Fruit fly (Drosophila melanogaster): ENCODE measurements around the gene mamo.

The mamo gene

dm6 chrX:13890903-13891449, 99.4 kb downstream of the mamo start (continued):
- TF ChIP-seq fru (optimal IDR thresholded peaks at IDR 0.05), result no peak
- no peak for TF ChIP-seq CG8290 (GFP tag; optimal IDR thresholded peaks at IDR 0.05)
- TF ChIP-seq CG8290 (tag; optimal IDR thresholded peaks at IDR 0.05), result peak in 1 of 2 experiments; percentile 48
- no peak for TF ChIP-seq chm (GFP tag; IDR thresholded peaks at IDR 0.05)
- peak; percentile 70 for TF ChIP-seq Dad (GFP tag; optimal IDR thresholded peaks at IDR 0.05)
- peak; percentile 51 for TF ChIP-seq CHES-1-like (GFP tag; optimal IDR thresholded peaks at IDR 0.05)
- peak; percentile 42 for TF ChIP-seq CG3163 (GFP tag; optimal IDR thresholded peaks at IDR 0.05)
- peak; percentile 78 for TF ChIP-seq ham (GFP tag; IDR thresholded peaks at IDR 0.05)
- TF ChIP-seq Ravus (GFP tag; IDR thresholded peaks at IDR 0.05), result peak; percentile 75
- TF ChIP-seq gcm2 (GFP tag; optimal IDR thresholded peaks at IDR 0.05), result peak; percentile 66
- TF ChIP-seq Optix (GFP tag; IDR thresholded peaks at IDR 0.05), result peak; percentile 77; the same call in 2 of the 3 replicates
- peak; percentile 4 for TF ChIP-seq CG7271 (tag; optimal IDR thresholded peaks at IDR 0.05)
- TF ChIP-seq NK7.1 (GFP tag; optimal IDR thresholded peaks at IDR 0.05), result peak; percentile 44
- TF ChIP-seq Bdp1 (GFP tag; optimal IDR thresholded peaks at IDR 0.05), result peak; percentile 55
- TF ChIP-seq CG17568 (GFP tag; optimal IDR thresholded peaks at IDR 0.05), result peak; percentile 81
- no peak for TF ChIP-seq lov (optimal IDR thresholded peaks at IDR 0.05)
- TF ChIP-seq lov (GFP tag; IDR thresholded peaks at IDR 0.05), result no peak
- TF ChIP-seq dimm (GFP tag; IDR thresholded peaks at IDR 0.05), result peak; percentile 58; the same call in 1 of the 2 replicates
- peak; percentile 93 for TF ChIP-seq CG13424 (tag; optimal IDR thresholded peaks at IDR 0.05)
- TF ChIP-seq CG1602 (GFP tag; optimal IDR thresholded peaks at IDR 0.05), result peak; percentile 85
- peak; percentile 83 for TF ChIP-seq odd (GFP tag; optimal IDR thresholded peaks at IDR 0.05)
- TF ChIP-seq CG4707 (GFP tag; optimal IDR thresholded peaks at IDR 0.05), result peak; percentile 26
- TF ChIP-seq D19B (GFP tag; optimal IDR thresholded peaks at IDR 0.05), result peak; percentile 99
- TF ChIP-seq psq (GFP tag; optimal IDR thresholded peaks at IDR 0.05), result peak; percentile 58
- no peak for TF ChIP-seq cwo (GFP tag; optimal IDR thresholded peaks at IDR 0.05)
- TF ChIP-seq CG8388 (GFP tag; optimal IDR thresholded peaks at IDR 0.05), result peak; percentile 80
- TF ChIP-seq CG10565 (GFP tag; optimal IDR thresholded peaks at IDR 0.05), result peak; percentile 21
- TF ChIP-seq CG11696 (GFP tag; IDR thresholded peaks at IDR 0.05), result peak; percentile 70
- peak; percentile 81 for TF ChIP-seq CG17385 (GFP tag; optimal IDR thresholded peaks at IDR 0.05)
- peak; percentile 49 for TF ChIP-seq Nf-YC (tag; optimal IDR thresholded peaks at IDR 0.05)
- peak; percentile 46; the same call in 1 of the 2 replicates for TF ChIP-seq CG8765 (GFP tag; IDR thresholded peaks at IDR 0.05)
- peak; percentile 82 for TF ChIP-seq CG10979 (tag; optimal IDR thresholded peaks at IDR 0.05)
- TF ChIP-seq CG34224 (GFP tag; IDR thresholded peaks at IDR 0.05; ENCODE audit: partially characterized antibody), result no peak
- TF ChIP-seq onecut (GFP tag; IDR thresholded peaks at IDR 0.05), result peak; percentile 73
- peak; percentile 82 for TF ChIP-seq CG12769 (tag; optimal IDR thresholded peaks at IDR 0.05)
- TF ChIP-seq Tbp (GFP tag; optimal IDR thresholded peaks at IDR 0.05), result no peak
- TF ChIP-seq Asciz (GFP tag; optimal IDR thresholded peaks at IDR 0.05), result peak; percentile 82
- peak; percentile 96 for TF ChIP-seq CG2678 (tag; optimal IDR thresholded peaks at IDR 0.05)
- TF ChIP-seq Side (GFP tag; optimal IDR thresholded peaks at IDR 0.05), result peak; percentile 52
- peak; percentile 56 for TF ChIP-seq CG43689 (GFP tag; IDR thresholded peaks at IDR 0.05)
- no peak for TF ChIP-seq aop (GFP tag; IDR thresholded peaks at IDR 0.05)
- TF ChIP-seq CG12236 (GFP tag; optimal IDR thresholded peaks at IDR 0.05), result peak; percentile 17
- TF ChIP-seq kni (GFP tag; optimal IDR thresholded peaks at IDR 0.05), result no peak
- TF ChIP-seq Meics (GFP tag; optimal IDR thresholded peaks at IDR 0.05), result peak; percentile 94
- TF ChIP-seq mld (GFP tag; IDR thresholded peaks at IDR 0.05; ENCODE audit: partially characterized antibody), result no peak
- TF ChIP-seq btn (GFP tag; optimal IDR thresholded peaks at IDR 0.05), result no peak
- peak; percentile 87 for TF ChIP-seq CG17359 (tag; optimal IDR thresholded peaks at IDR 0.05)
- no peak for TF ChIP-seq abd-A (tag; optimal IDR thresholded peaks at IDR 0.05)
- no peak for TF ChIP-seq CG4328 (GFP tag; optimal IDR thresholded peaks at IDR 0.05)
- TF ChIP-seq CG4820 (GFP tag; optimal IDR thresholded peaks at IDR 0.05), result peak; percentile 80
- no peak for TF ChIP-seq CG17912 (GFP tag; optimal IDR thresholded peaks at IDR 0.05)

Data from whole organism, embryonic.